Fruit fly (Drosophila melanogaster) S2 (cell line): ENCODE results near the gene CG6996.

Source experiments
- CG8478 ChIP-seq: fragments of >200 bp; optimal IDR thresholded peaks from 2 replicates; lab custom pipeline; 2018
- CTCF ChIP-seq, 2 experiments: fragments of >200 bp; optimal IDR thresholded peaks; 2 replicates each; lab custom pipeline; 2018

- TF ChIP-seq CTCF (optimal IDR thresholded peaks at IDR 0.05; lab: Kevin White, UChicago) (no peak), CG8478 (lab: Kevin White, UChicago) (no peak)
These were observed 1.4 kb upstream of the CG6996 start, which contains the start of gene CG7290 for dm6 chr3L:20205946-20206345.
